Fruit fly (Drosophila melanogaster) whole organism, prepupa: ENCODE results near the gene lectin-37Db.
A peak's percentile ranks its signal among the peaks of the same experiment; 100 is the strongest.

Experiments used
- Blimp-1 ChIP-seq: fragments of 200-800 bp; sonication (Bioruptor generic); optimal IDR thresholded peaks from 3 replicates; lab custom pipeline; 2017; ENCODE audit warnings: missing biosample characterization, missing genetic modification characterization, mild to moderate bottlenecking, moderate library complexity, missing genetic modification reagents
- CG10631 ChIP-seq: fragments of 200-800 bp; sonication (Bioruptor generic); optimal IDR thresholded peaks from 2 replicates; lab custom pipeline; 2016; ENCODE audit warnings: missing biosample characterization, missing genetic modification characterization
- CG11902 ChIP-seq: fragments of 200-800 bp; sonication (Bioruptor generic); optimal IDR thresholded peaks from 3 replicates; lab custom pipeline; 2016; ENCODE audit warnings: missing biosample characterization, missing genetic modification characterization
- CG15336 ChIP-seq: fragments of 200-800 bp; sonication (Bioruptor generic); IDR thresholded peaks from 2 replicates; pipeline ENCODE4 v1.3.6; 2022; ENCODE audit warnings: missing biosample characterization, missing genetic modification characterization
- CG16779 ChIP-seq: fragments of 200-800 bp; sonication (Bioruptor generic); optimal IDR thresholded peaks from 3 replicates; lab custom pipeline; 2017; ENCODE audit warnings: missing biosample characterization, mild to moderate bottlenecking, missing genetic modification characterization
- CG3032 ChIP-seq: fragments of 200-800 bp; optimal IDR thresholded peaks from 2 replicates; lab custom pipeline; 2019; ENCODE audit warnings: missing biosample characterization, mild to moderate bottlenecking, missing genetic modification characterization, moderate library complexity
- CG31627 ChIP-seq: fragments of 200-800 bp; sonication (Bioruptor generic); optimal IDR thresholded peaks from 3 replicates; lab custom pipeline; 2016; ENCODE audit warnings: missing biosample characterization, missing genetic modification characterization
- CG32006 ChIP-seq: fragments of 200-800 bp; sonication (Bioruptor generic); optimal IDR thresholded peaks from 3 replicates; lab custom pipeline; 2017; ENCODE audit warnings: missing biosample characterization, mild to moderate bottlenecking, missing genetic modification characterization
- CG3919 ChIP-seq: fragments of 200-800 bp; sonication (Bioruptor generic); optimal IDR thresholded peaks from 3 replicates; lab custom pipeline; 2016; ENCODE audit warnings: missing biosample characterization, missing genetic modification characterization
- CG4318 ChIP-seq: fragments of 200-800 bp; sonication (Bioruptor generic); optimal IDR thresholded peaks from 3 replicates; lab custom pipeline; 2017; ENCODE audit warnings: missing biosample characterization, mild to moderate bottlenecking, missing genetic modification characterization
- CG6276 ChIP-seq: fragments of 200-800 bp; sonication (Bioruptor generic); optimal IDR thresholded peaks from 2 replicates; lab custom pipeline; 2017; ENCODE audit warnings: missing biosample characterization, mild to moderate bottlenecking, missing genetic modification characterization
- CG6792 ChIP-seq: fragments of 200-800 bp; sonication (Bioruptor generic); optimal IDR thresholded peaks from 3 replicates; lab custom pipeline; 2016; ENCODE audit warnings: missing biosample characterization, missing genetic modification characterization
- CG6808 ChIP-seq: fragments of 200-800 bp; sonication (Bioruptor generic); optimal IDR thresholded peaks from 3 replicates; lab custom pipeline; 2017; ENCODE audit warnings: missing biosample characterization, missing genetic modification characterization, mild to moderate bottlenecking, moderate library complexity, missing genetic modification reagents
- CG6854 ChIP-seq: fragments of 200-800 bp; sonication (Bioruptor generic); optimal IDR thresholded peaks from 2 replicates; lab custom pipeline; 2017; ENCODE audit warnings: missing biosample characterization, mild to moderate bottlenecking, missing genetic modification characterization
- CG7368 ChIP-seq: fragments of 200-800 bp; sonication (Bioruptor generic); optimal IDR thresholded peaks from 3 replicates; lab custom pipeline; 2016; ENCODE audit warnings: missing biosample characterization, missing genetic modification characterization
- CG8119 ChIP-seq: fragments of 200-800 bp; sonication (Bioruptor generic); IDR thresholded peaks from 3 replicates; pipeline ENCODE4 v1.3.6; 2022; ENCODE audit warnings: missing biosample characterization, missing genetic modification characterization
- CG9139 ChIP-seq: fragments of 200-800 bp; sonication (Bioruptor generic); optimal IDR thresholded peaks from 3 replicates; lab custom pipeline; 2017; ENCODE audit warnings: missing biosample characterization, mild to moderate bottlenecking, missing genetic modification characterization
- Eip93F ChIP-seq: fragments of 200-800 bp; sonication (Bioruptor generic); optimal IDR thresholded peaks from 2 replicates; lab custom pipeline; 2016; ENCODE audit warnings: missing biosample characterization, mild to moderate bottlenecking, missing genetic modification characterization
- Ets96B ChIP-seq: fragments of 200-800 bp; optimal IDR thresholded peaks from 2 replicates; lab custom pipeline; 2019; ENCODE audit warnings: missing biosample characterization, mild to moderate bottlenecking, missing genetic modification characterization, moderate library complexity
- Gug ChIP-seq: fragments of 200-800 bp; sonication (Bioruptor generic); IDR thresholded peaks from 2 replicates; pipeline ENCODE4 v1.3.6; 2022; ENCODE audit warnings: missing biosample characterization, missing genetic modification characterization
- Hr4 ChIP-seq: fragments of 200-800 bp; sonication (Bioruptor generic); optimal IDR thresholded peaks from 3 replicates; lab custom pipeline; 2016; ENCODE audit warnings: missing biosample characterization, missing genetic modification characterization
- Met ChIP-seq: fragments of 200-800 bp; sonication (Bioruptor generic); optimal IDR thresholded peaks from 3 replicates; lab custom pipeline; 2016; ENCODE audit warnings: missing biosample characterization, missing genetic modification characterization
- Sox102F ChIP-seq: fragments of 200-800 bp; sonication (Bioruptor generic); optimal IDR thresholded peaks from 2 replicates; lab custom pipeline; 2016; ENCODE audit warnings: missing biosample characterization, mild to moderate bottlenecking, missing genetic modification characterization
- Sox14 ChIP-seq: fragments of 200-800 bp; sonication (Bioruptor generic); optimal IDR thresholded peaks from 3 replicates; lab custom pipeline; 2016; ENCODE audit warnings: missing biosample characterization, missing genetic modification characterization
- Sox15 ChIP-seq: fragments of 200-800 bp; sonication (Bioruptor generic); optimal IDR thresholded peaks from 3 replicates; lab custom pipeline; 2016; ENCODE audit warnings: missing biosample characterization, missing genetic modification characterization
- acj6 ChIP-seq: fragments of 200-800 bp; sonication (Bioruptor generic); optimal IDR thresholded peaks from 3 replicates; lab custom pipeline; 2016; ENCODE audit warnings: missing biosample characterization, missing genetic modification characterization
- eg ChIP-seq: fragments of 200-800 bp; sonication (Bioruptor generic); IDR thresholded peaks from 3 replicates; pipeline ENCODE4 v1.3.6; 2022; ENCODE audit warnings: missing biosample characterization, missing genetic modification characterization
- fd85E ChIP-seq: fragments of 200-800 bp; sonication (Bioruptor generic); optimal IDR thresholded peaks from 3 replicates; lab custom pipeline; 2016; ENCODE audit warnings: missing biosample characterization, missing genetic modification characterization
- fkh ChIP-seq: fragments of 200-800 bp; sonication (Bioruptor generic); optimal IDR thresholded peaks from 3 replicates; lab custom pipeline; 2017; ENCODE audit warnings: missing biosample characterization, mild to moderate bottlenecking, missing genetic modification characterization, moderate library complexity
- lz ChIP-seq: fragments of 200-800 bp; sonication (Bioruptor generic); optimal IDR thresholded peaks from 3 replicates; lab custom pipeline; 2016; ENCODE audit warnings: missing biosample characterization, missing genetic modification characterization
- salr ChIP-seq, 2 experiments: fragments of 200-800 bp; sonication (Bioruptor generic); optimal IDR thresholded peaks; 3 replicates each; lab custom pipeline; 2016 to 2018; ENCODE audit warnings: missing biosample characterization in 2 of 2, missing genetic modification characterization in 2 of 2, mild to moderate bottlenecking in 1 of 2
- svp ChIP-seq: fragments of 200-800 bp; sonication (Bioruptor generic); peaks from one replicate; lab custom pipeline; 2016; ENCODE audit warnings: missing biosample characterization, missing genetic modification characterization
- topi ChIP-seq: fragments of 200-800 bp; sonication (Bioruptor generic); optimal IDR thresholded peaks from 3 replicates; lab custom pipeline; 2016; ENCODE audit warnings: missing biosample characterization, missing genetic modification characterization
- vri ChIP-seq: fragments of 200-800 bp; sonication (Bioruptor generic); optimal IDR thresholded peaks from 3 replicates; lab custom pipeline; 2016; ENCODE audit warnings: missing biosample characterization, mild to moderate bottlenecking, missing genetic modification characterization

Gene lectin-37Db

dm6 chr2L:19398317-19399234 is 20.3 kb upstream of the lectin-37Db start, which contains the start of gene CG17544 (continued):
- peak; percentile 0 for TF ChIP-seq Eip93F (GFP tag; lab: Kevin White, UChicago)
- TF ChIP-seq CG3919, result peak; percentile 50
- peak; percentile 33 to 81 for TF ChIP-seq salr (GFP tag; optimal IDR thresholded peaks at IDR 0.05; lab: Kevin White, UChicago)
- peak; percentile 59 for TF ChIP-seq lz (GFP tag; lab: Kevin White, UChicago)
- TF ChIP-seq CG4318 (GFP tag; lab: Kevin White, UChicago), result peak; percentile 66
- TF ChIP-seq CG16779 (tag; lab: Kevin White, UChicago), result peak; percentile 79
- peak; percentile 77 for TF ChIP-seq Blimp-1
- TF ChIP-seq eg, result peak; percentile 59
- peak; percentile 34; the same call in 1 of the 2 replicates for TF ChIP-seq Gug (GFP tag; lab: Robert Waterston, UW)
- peak; percentile 22 for TF ChIP-seq topi (GFP tag; lab: Kevin White, UChicago)
- peak; percentile 28 for TF ChIP-seq CG11902
- peak; percentile 79 for TF ChIP-seq CG6808 (GFP tag; lab: Kevin White, UChicago)
- peak; percentile 73 for TF ChIP-seq CG6276 (GFP tag; lab: Kevin White, UChicago)
- TF ChIP-seq fd85E (GFP tag; lab: Kevin White, UChicago), result peak; percentile 5
- peak; percentile 66 for TF ChIP-seq Sox15
- peak; percentile 24 for TF ChIP-seq CG7368 (GFP tag; lab: Kevin White, UChicago)
- TF ChIP-seq CG31627 (GFP tag; lab: Kevin White, UChicago), result peak; percentile 56
- TF ChIP-seq fkh (GFP tag; lab: Kevin White, UChicago), result peak; percentile 69

DNA sequence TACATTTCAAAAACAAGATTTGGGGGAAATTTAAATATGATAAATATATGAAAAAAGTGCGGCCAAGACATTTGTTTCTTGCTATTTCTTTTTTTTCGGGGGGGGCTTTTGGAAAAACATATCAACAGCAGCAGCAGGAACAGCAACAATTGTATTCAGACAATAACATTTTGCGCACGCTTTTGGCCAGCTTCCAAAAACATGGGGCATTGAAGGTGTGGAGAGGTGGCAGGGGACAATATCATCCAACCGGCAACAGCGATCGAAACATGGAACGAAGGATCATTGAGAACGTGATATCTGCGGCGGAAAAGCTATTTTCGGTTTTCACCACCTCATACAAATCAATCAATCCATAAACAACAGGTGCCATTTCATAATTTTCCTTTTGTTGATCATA is 17.0 kb upstream of the lectin-37Db start:
- TF ChIP-seq vri (GFP tag; lab: Kevin White, UChicago) (no peak), Ets96B (tag; lab: Kevin White, UChicago) (no peak), CG31627 (GFP tag; lab: Kevin White, UChicago) (no peak), Sox15 (no peak), CG6792 (no peak), CG32006 (GFP tag; lab: Kevin White, UChicago) (no peak), CG11902 (no peak), acj6 (GFP tag; lab: Kevin White, UChicago) (no peak), CG6854 (GFP tag; lab: Kevin White, UChicago) (no peak), svp (no peak)
- TF ChIP-seq, all 60 proteins: peak for 0

DNA sequence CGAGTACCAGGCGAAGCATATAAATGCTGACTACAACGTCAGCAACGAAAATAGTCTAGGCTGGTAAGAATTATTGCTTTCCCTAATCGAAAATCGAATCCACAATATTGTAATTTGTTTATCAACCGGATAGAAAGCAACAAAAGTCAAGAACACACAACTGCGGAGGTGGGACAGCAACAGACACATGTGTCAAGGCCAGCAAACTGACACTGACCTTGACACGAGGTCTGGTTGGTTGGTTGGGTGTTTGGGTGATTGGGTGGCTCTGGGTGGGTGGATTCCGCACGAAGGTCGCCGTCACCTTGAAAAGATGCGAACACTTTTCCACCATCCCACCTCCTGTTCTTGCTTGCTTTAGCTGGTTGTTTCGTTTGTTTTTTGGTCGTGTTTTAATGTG is 16.2 kb upstream of the lectin-37Db start:
- no peak for TF ChIP-seq CG8119 (GFP tag; lab: Robert Waterston, UW)
- no peak for TF ChIP-seq Sox14 (GFP tag; lab: Kevin White, UChicago)
- TF ChIP-seq Blimp-1, result no peak
- TF ChIP-seq Met, result no peak
- no peak for TF ChIP-seq CG31627 (GFP tag; lab: Kevin White, UChicago)
- no peak for TF ChIP-seq CG15336 (GFP tag; lab: Robert Waterston, UW)
- TF ChIP-seq Sox15, result no peak
- no peak for TF ChIP-seq Ets96B (tag; lab: Kevin White, UChicago)
- TF ChIP-seq lz (GFP tag; lab: Kevin White, UChicago), result no peak
- no peak for TF ChIP-seq topi (GFP tag; lab: Kevin White, UChicago)
- TF ChIP-seq CG9139 (GFP tag; lab: Kevin White, UChicago), result no peak
- no peak for TF ChIP-seq Sox102F (GFP tag; lab: Kevin White, UChicago)
- no peak for TF ChIP-seq CG10631 (GFP tag; lab: Kevin White, UChicago)
- no peak for TF ChIP-seq CG6792
- no peak for TF ChIP-seq CG3032 (tag; lab: Kevin White, UChicago)
- no peak for TF ChIP-seq salr (GFP tag; optimal IDR thresholded peaks at IDR 0.05; lab: Kevin White, UChicago)
- no peak for TF ChIP-seq CG16779 (tag; lab: Kevin White, UChicago)
- no peak for TF ChIP-seq CG6854 (GFP tag; lab: Kevin White, UChicago)
- TF ChIP-seq Hr4 (GFP tag; lab: Kevin White, UChicago), result no peak
- no peak for TF ChIP-seq CG32006 (GFP tag; lab: Kevin White, UChicago)
